Fruit fly (Drosophila melanogaster) whole organism, embryonic: ENCODE measurements around the gene ClpP.
A peak's percentile ranks its signal among the peaks of the same experiment; 100 is the strongest.

ENCODE experiments used
- Adf1 ChIP-seq: fragments of 200-800 bp; sonication (Bioruptor generic); IDR thresholded peaks from 2 replicates; pipeline ENCODE4 v1.3.6; 2022; ENCODE audit warnings: missing biosample characterization, missing genetic modification characterization
- Atf-2 ChIP-seq: fragments of 200-800 bp; sonication (Bioruptor generic); optimal IDR thresholded peaks from 2 replicates; lab custom pipeline; 2016; ENCODE audit warnings: missing biosample characterization, missing genetic modification characterization
- Atf6 ChIP-seq: fragments of 200-800 bp; sonication (Bioruptor generic); IDR thresholded peaks from 2 replicates; pipeline ENCODE4 v1.3.6; 2022; ENCODE audit warnings: missing biosample characterization, missing genetic modification characterization
- Bgb ChIP-seq: fragments of 200-800 bp; sonication (Bioruptor generic); IDR thresholded peaks from 2 replicates; pipeline ENCODE4 v1.3.6; 2022; ENCODE audit warnings: missing biosample characterization, missing genetic modification characterization; ENCODE audit not compliant: partially characterized antibody
- CG10654 ChIP-seq: fragments of 200-800 bp; sonication (Bioruptor generic); optimal IDR thresholded peaks from 2 replicates; lab custom pipeline; 2016; ENCODE audit warnings: missing biosample characterization, missing genetic modification characterization
- CG12299 ChIP-seq: fragments of 200-800 bp; sonication (Bioruptor generic); optimal IDR thresholded peaks from 2 replicates; lab custom pipeline; 2018; ENCODE audit warnings: missing biosample characterization, mild to moderate bottlenecking, missing genetic modification characterization
- CG12659 ChIP-seq: fragments of 200-800 bp; sonication (Bioruptor generic); optimal IDR thresholded peaks from 3 replicates; lab custom pipeline; 2017; ENCODE audit warnings: mild to moderate bottlenecking, missing biosample characterization, missing genetic modification reagents, missing genetic modification characterization
- CG13123 ChIP-seq: fragments of 200-800 bp; sonication (Bioruptor generic); optimal IDR thresholded peaks from 2 replicates; lab custom pipeline; 2016; ENCODE audit warnings: missing biosample characterization, missing genetic modification characterization
- CG13287 ChIP-seq: fragments of 200-800 bp; sonication (Bioruptor generic); IDR thresholded peaks from 2 replicates; pipeline ENCODE4 v1.3.6; 2022; ENCODE audit warnings: missing biosample characterization, missing genetic modification characterization; ENCODE audit not compliant: partially characterized antibody
- CG14710 ChIP-seq: fragments of 200-800 bp; sonication (Bioruptor generic); optimal IDR thresholded peaks from 3 replicates; lab custom pipeline; 2019; ENCODE audit warnings: missing biosample characterization, mild to moderate bottlenecking, missing genetic modification characterization, moderate library complexity
- CG14860 ChIP-seq: fragments of 200-800 bp; sonication (Bioruptor generic); IDR thresholded peaks from 3 replicates; pipeline ENCODE4 v1.3.6; 2022; ENCODE audit warnings: missing biosample characterization, missing genetic modification characterization; ENCODE audit not compliant: partially characterized antibody
- CG14965 ChIP-seq: fragments of 200-800 bp; sonication (Bioruptor generic); optimal IDR thresholded peaks from 2 replicates; lab custom pipeline; 2016; ENCODE audit warnings: missing biosample characterization, missing genetic modification characterization, borderline replicate concordance
- CG1647 ChIP-seq: fragments of 200-800 bp; sonication (Bioruptor generic); optimal IDR thresholded peaks from 3 replicates; lab custom pipeline; 2016; ENCODE audit warnings: missing biosample characterization, missing genetic modification characterization
- CG17612 ChIP-seq: fragments of 200-800 bp; sonication (Bioruptor generic); IDR thresholded peaks from 2 replicates; pipeline ENCODE4 v1.3.6; 2022; ENCODE audit warnings: missing biosample characterization, missing genetic modification characterization
- CG3065 ChIP-seq: fragments of 200-800 bp; sonication (Bioruptor generic); optimal IDR thresholded peaks from 2 replicates; lab custom pipeline; 2016; ENCODE audit warnings: missing biosample characterization, missing genetic modification characterization
- CG32767 ChIP-seq: fragments of 200-800 bp; sonication (Bioruptor generic); IDR thresholded peaks from 2 replicates; pipeline ENCODE4 v1.3.6; 2022; ENCODE audit warnings: missing biosample characterization, missing genetic modification characterization
- CG4424 ChIP-seq: fragments of 200-800 bp; sonication (Bioruptor generic); optimal IDR thresholded peaks from 3 replicates; lab custom pipeline; 2016; ENCODE audit warnings: missing biosample characterization, missing genetic modification characterization
- CG7271 ChIP-seq: fragments of 200-800 bp; sonication (Bioruptor generic); optimal IDR thresholded peaks from 2 replicates; lab custom pipeline; 2018; ENCODE audit warnings: missing biosample characterization, mild to moderate bottlenecking, missing genetic modification characterization, moderate library complexity
- CG8765 ChIP-seq: fragments of 200-800 bp; sonication (Bioruptor generic); IDR thresholded peaks from 2 replicates; pipeline ENCODE4 v1.3.6; 2022; ENCODE audit warnings: missing biosample characterization, missing genetic modification characterization
- D19A ChIP-seq: fragments of 200-800 bp; optimal IDR thresholded peaks from 3 replicates; lab custom pipeline; 2019; ENCODE audit warnings: missing biosample characterization, mild to moderate bottlenecking, missing genetic modification characterization, moderate library complexity
- D19B ChIP-seq: fragments of 200-800 bp; sonication (Bioruptor generic); optimal IDR thresholded peaks from 2 replicates; lab custom pipeline; 2017; ENCODE audit warnings: missing biosample characterization, mild to moderate bottlenecking, missing genetic modification characterization
- Fer2 ChIP-seq: fragments of 200-800 bp; sonication (Bioruptor generic); optimal IDR thresholded peaks from 2 replicates; lab custom pipeline; 2018; ENCODE audit warnings: missing biosample characterization, mild to moderate bottlenecking, missing genetic modification characterization, moderate library complexity
- Hr78 ChIP-seq, 2 experiments: fragments of 200-800 bp in 1 of 2; fragments of >200 bp in 1 of 2; sonication (Bioruptor generic) in 1 of 2; optimal IDR thresholded peaks; 2 replicates each; lab custom pipeline; 2017 to 2019; ENCODE audit warnings: missing biosample characterization in 2 of 2, missing genetic modification characterization in 2 of 2, mild to moderate bottlenecking in 1 of 2, moderate library complexity in 1 of 2
- Mad ChIP-seq: fragments of 200-800 bp; sonication (Bioruptor generic); optimal IDR thresholded peaks from 2 replicates; lab custom pipeline; 2016; ENCODE audit warnings: missing biosample characterization, missing genetic modification characterization
- NC2β ChIP-seq: fragments of 200-800 bp; sonication (Bioruptor generic); optimal IDR thresholded peaks from 2 replicates; lab custom pipeline; 2016; ENCODE audit warnings: missing biosample characterization, missing genetic modification characterization
- NFAT ChIP-seq: fragments of 200-800 bp; sonication (Bioruptor generic); IDR thresholded peaks from 2 replicates; pipeline ENCODE4 v1.3.6; 2022; ENCODE audit warnings: missing biosample characterization, missing genetic modification characterization
- Pdp1 ChIP-seq, 2 experiments: fragments of 200-800 bp; sonication (Bioruptor generic); optimal IDR thresholded peaks; 3 replicates each; lab custom pipeline; 2016; ENCODE audit warnings: missing biosample characterization in 2 of 2, missing genetic modification characterization in 2 of 2, mild to moderate bottlenecking in 1 of 2, moderate library complexity in 1 of 2
- Tbp ChIP-seq: fragments of >200 bp; optimal IDR thresholded peaks from 2 replicates; lab custom pipeline; 2018; ENCODE audit warnings: missing biosample characterization, missing genetic modification characterization
- ap ChIP-seq: fragments of 200-800 bp; sonication (Bioruptor generic); IDR thresholded peaks from 2 replicates; pipeline ENCODE4 v1.3.6; 2022; ENCODE audit warnings: missing biosample characterization, missing genetic modification characterization
- caup ChIP-seq: fragments of 200-800 bp; sonication (Bioruptor generic); optimal IDR thresholded peaks from 3 replicates; lab custom pipeline; 2017; ENCODE audit warnings: missing biosample characterization, mild to moderate bottlenecking, missing genetic modification characterization, moderate library complexity; ENCODE audit not compliant: severe bottlenecking
- cg ChIP-seq: fragments of 200-800 bp; sonication (Bioruptor generic); optimal IDR thresholded peaks from 3 replicates; lab custom pipeline; 2019; ENCODE audit warnings: missing biosample characterization, mild to moderate bottlenecking, missing genetic modification characterization, moderate library complexity
- exex ChIP-seq: fragments of 200-800 bp; sonication (Bioruptor generic); optimal IDR thresholded peaks from 4 replicates; lab custom pipeline; 2018; ENCODE audit warnings: missing biosample characterization, mild to moderate bottlenecking, missing genetic modification characterization, moderate library complexity
- fd3F ChIP-seq: fragments of 200-800 bp; sonication (Bioruptor generic); optimal IDR thresholded peaks from 2 replicates; lab custom pipeline; 2018; ENCODE audit warnings: missing biosample characterization, mild to moderate bottlenecking, missing genetic modification characterization, moderate library complexity
- jing ChIP-seq: fragments of 200-800 bp; sonication (Bioruptor generic); optimal IDR thresholded peaks from 2 replicates; lab custom pipeline; 2018; ENCODE audit warnings: missing biosample characterization, mild to moderate bottlenecking, missing genetic modification characterization
- pros ChIP-seq: fragments of 200-800 bp; sonication (Bioruptor generic); optimal IDR thresholded peaks from 3 replicates; lab custom pipeline; 2019; ENCODE audit warnings: missing biosample characterization, mild to moderate bottlenecking, missing genetic modification characterization, moderate library complexity
- row ChIP-seq: fragments of 200-800 bp; sonication (Bioruptor generic); IDR thresholded peaks from 3 replicates; pipeline ENCODE4 v1.3.6; 2022; ENCODE audit warnings: missing biosample characterization, missing genetic modification characterization
- sens ChIP-seq: fragments of 200-800 bp; sonication (Bioruptor generic); peaks from one replicate; lab custom pipeline; 2016; ENCODE audit warnings: missing biosample characterization, missing genetic modification characterization
- sug ChIP-seq: fragments of 200-800 bp; optimal IDR thresholded peaks from 2 replicates; lab custom pipeline; 2019; ENCODE audit warnings: missing biosample characterization, mild to moderate bottlenecking, missing genetic modification characterization, moderate library complexity
- usp ChIP-seq: fragments of >200 bp; optimal IDR thresholded peaks from 2 replicates; lab custom pipeline; 2017; ENCODE audit warnings: missing biosample characterization, missing genetic modification characterization
- yki ChIP-seq: fragments of >200 bp; optimal IDR thresholded peaks from 3 replicates; lab custom pipeline; 2018

ClpP gene

DNA sequence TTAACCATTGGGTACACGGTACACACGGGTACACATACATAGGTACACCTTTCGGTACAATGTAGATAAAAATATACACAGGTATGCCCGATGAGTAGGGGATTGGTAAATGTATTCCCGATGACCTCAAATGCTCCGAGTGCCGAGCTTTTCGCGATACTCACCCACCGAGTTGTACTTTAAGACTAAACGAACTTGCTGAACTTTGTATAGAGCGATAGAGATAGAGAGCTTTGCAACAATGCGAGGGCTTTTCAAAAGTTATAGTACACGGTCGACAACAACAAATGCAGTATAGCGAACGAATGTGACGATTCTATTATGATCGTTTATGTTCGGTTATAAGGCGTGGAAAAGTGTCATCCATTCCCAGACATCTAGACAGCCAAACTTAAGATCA, 35.0 kb upstream of the ClpP start (continued):
- TF ChIP-seq Atf-2 (GFP tag; lab: Kevin White, UChicago) (no peak), Hr78 (GFP tag; optimal IDR thresholded peaks at IDR 0.05; lab: Kevin White, UChicago) (peak in 1 of 2 experiments; percentile 97), CG13123 (no peak), CG4424 (no peak), Tbp (GFP tag; lab: Kevin White, UChicago) (no peak), Atf6 (GFP tag; lab: Robert Waterston, UW) (no peak), CG7271 (no peak), cg (peak; percentile 36), pros (GFP tag; lab: Kevin White, UChicago) (no peak), Adf1 (GFP tag; lab: Robert Waterston, UW) (no peak), CG14710 (tag; lab: Kevin White, UChicago) (no peak), Mad (no peak), Bgb (GFP tag; lab: Robert Waterston, UW) (no peak; the same call in none of the 2 replicates), CG14965 (no peak), exex (tag; lab: Kevin White, UChicago) (peak; percentile 65), CG12299 (tag; lab: Kevin White, UChicago) (no peak), usp (no peak), yki (lab: Kevin White, UChicago) (no peak), Fer2 (tag; lab: Kevin White, UChicago) (no peak), NFAT (GFP tag; lab: Robert Waterston, UW) (peak; percentile 3; the same call in 1 of the 2 replicates), CG14860 (no peak), CG3065 (GFP tag; lab: Kevin White, UChicago) (no peak), caup (peak; percentile 36), ap (no peak), jing (GFP tag; lab: Kevin White, UChicago) (no peak), CG10654 (GFP tag; lab: Kevin White, UChicago) (no peak), CG13287 (GFP tag; lab: Robert Waterston, UW) (no peak), CG8765 (GFP tag; lab: Robert Waterston, UW) (no peak), CG17612 (no peak), CG12659 (GFP tag; lab: Kevin White, UChicago) (peak; percentile 13), fd3F (GFP tag; lab: Kevin White, UChicago) (no peak), CG32767 (GFP tag; lab: Robert Waterston, UW) (0 out of 2 replicates have a peak, but pooled peaks have one; percentile 19)
- TF ChIP-seq, all 482 proteins: peak for 51

DNA sequence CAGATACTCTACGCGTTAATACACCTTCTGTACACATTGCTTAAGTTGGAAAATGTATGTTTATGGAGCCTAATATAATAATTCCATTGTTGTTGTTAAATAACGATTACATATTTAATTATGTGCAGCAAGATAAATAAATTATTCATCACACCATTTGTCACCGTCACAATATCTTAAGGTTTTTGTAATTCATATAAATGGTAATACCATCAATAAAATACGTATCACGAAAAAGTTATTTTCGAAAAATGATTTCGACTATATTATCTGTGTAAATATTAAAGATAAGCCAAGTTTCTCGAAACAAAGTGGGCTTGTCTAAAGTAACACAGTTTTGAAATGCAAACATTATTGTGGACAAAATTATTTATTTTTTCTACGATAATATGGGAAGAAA, 34.4 kb upstream of the ClpP start, which contains the start of gene CG4995:
Gene CG4995, plus strand, starts transcription at position 301 of the 400 bp plus-strand sequence.
- no peak for TF ChIP-seq CG1647
- TF ChIP-seq sens (GFP tag; lab: Kevin White, UChicago) = peak; percentile 50
- peak; percentile 18 for TF ChIP-seq D19A (tag; lab: Kevin White, UChicago)

DNA sequence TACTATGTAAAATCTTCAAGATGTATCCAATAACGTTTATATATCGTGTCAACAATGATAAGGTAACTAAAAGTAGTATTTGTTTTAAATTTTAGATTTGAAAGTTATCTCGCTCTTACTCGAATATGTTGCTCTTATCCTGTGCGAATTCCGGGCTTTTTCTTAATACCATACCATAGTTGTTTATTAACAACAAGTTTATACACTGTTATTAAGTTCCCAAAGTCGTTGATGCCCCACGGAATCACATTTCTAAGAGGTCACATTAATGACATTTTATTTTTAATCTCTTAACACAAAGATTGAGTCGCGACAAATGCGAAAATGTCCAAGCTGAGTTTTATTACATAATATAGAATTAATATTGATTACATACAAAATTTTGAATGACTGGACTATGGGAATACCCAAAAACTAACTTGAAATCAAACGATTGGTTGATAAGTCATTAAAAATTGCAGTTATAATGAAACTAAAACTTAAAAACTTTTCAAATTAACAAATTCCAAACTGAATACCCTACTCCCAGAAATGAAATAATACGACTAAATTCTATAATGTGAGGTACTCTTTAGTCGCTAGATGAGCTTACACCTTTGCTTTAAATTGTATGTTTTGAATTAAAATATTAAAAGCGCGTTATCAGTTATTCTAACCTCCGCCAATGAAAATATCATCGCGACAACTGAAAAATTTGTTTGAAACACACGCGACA, 33.7 kb upstream of the ClpP start, which contains the start of gene CG5381:
Gene CG5381, minus strand, starts transcription at position 330 of the 715 bp plus-strand sequence.
- TF ChIP-seq D19B (GFP tag; lab: Kevin White, UChicago) = peak; percentile 96
- peak in 1 of 2 experiments; percentile 82 for TF ChIP-seq Pdp1 (GFP tag; optimal IDR thresholded peaks at IDR 0.05; lab: Kevin White, UChicago)
- TF ChIP-seq sug = peak; percentile 15
- TF ChIP-seq NC2β (GFP tag; lab: Kevin White, UChicago) = no peak
- TF ChIP-seq row (GFP tag; lab: Robert Waterston, UW) = peak; percentile 44; the same call in 2 of the 3 replicates
